Worm (Caenorhabditis elegans) whole organism, L1 larva: ENCODE results near the gene F10E9.12.

Experiments used
- C04F5.9 ChIP-seq: sonication (generic microtip); optimal IDR thresholded peaks from 2 replicates; lab custom pipeline; 2016; ENCODE audit warnings: missing genetic modification characterization, missing compliant biosample characterization
- ama-1 ChIP-seq: fragments of 150-350 bp; optimal IDR thresholded peaks from 2 replicates; lab custom pipeline; 2014
- efl-3 ChIP-seq: fragments of 200-800 bp; sonication (Bioruptor generic); optimal IDR thresholded peaks from 2 replicates; lab custom pipeline; 2018; ENCODE audit warnings: mild to moderate bottlenecking, missing genetic modification characterization, missing compliant biosample characterization
- nhr-85 ChIP-seq: sonication (generic microtip); peaks from one replicate; lab custom pipeline; 2016; ENCODE audit warnings: missing genetic modification characterization, inconsistent platforms, missing compliant biosample characterization

DNA sequence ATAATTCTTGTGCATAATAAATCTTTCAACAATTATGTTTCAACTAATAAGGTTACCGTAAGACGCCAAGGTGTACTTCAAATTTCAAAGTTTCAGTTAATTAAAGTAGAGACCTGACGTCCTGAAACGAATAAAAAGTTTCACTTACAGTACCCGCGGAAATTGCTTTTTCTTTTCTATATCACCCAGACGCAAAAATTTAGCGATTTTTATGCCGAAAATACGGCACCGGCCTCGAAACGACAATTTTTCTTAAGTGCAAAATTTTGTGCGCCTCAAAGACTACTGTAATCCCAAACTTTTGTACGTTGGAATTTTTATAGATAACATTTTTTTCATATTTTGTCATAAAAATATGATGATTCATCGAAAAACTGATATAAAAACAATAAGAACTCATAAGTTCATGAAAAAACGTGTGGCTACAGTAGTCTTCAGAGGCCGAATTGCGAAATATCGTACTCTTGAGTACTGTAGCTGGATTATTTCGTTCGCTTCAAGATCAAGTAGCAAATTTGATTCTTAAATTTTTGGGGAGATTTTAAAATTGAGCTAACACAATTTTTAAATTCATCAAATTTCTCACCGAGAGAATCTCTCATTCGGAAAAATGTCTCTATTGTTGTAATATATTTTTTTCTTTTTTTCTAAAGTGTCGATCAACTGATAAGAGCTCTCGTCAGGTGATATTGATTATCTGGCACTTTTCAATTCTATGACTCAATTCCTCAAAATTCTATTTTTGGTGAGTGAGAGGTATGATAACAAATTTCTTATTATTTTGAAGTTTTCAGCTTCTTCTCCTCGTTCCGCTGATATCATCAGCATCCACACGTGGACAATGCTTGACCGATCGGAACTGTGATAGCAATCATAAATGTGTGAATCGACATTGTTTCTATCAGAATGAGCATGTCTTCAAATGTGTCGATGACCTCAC is 1.5 kb downstream of the F10E9.12 start, which contains the start of gene ZC262.13:
- no peak for TF ChIP-seq C04F5.9 (tag; lab: Kevin White, UChicago)
- no peak for TF ChIP-seq ama-1 (lab: Kevin White, UChicago)
- no peak for TF ChIP-seq efl-3 (GFP tag; lab: Kevin White, UChicago)
- no peak for TF ChIP-seq nhr-85 (tag; lab: Kevin White, UChicago)
